Fruit fly (Drosophila melanogaster) whole organism, wandering third instar larva: Measurements from ENCODE around the gene SmD1.
A peak's percentile ranks its signal among the peaks of the same experiment; 100 is the strongest.

Experiments used
- CG9705 ChIP-seq: fragments of 200-800 bp; sonication (Bioruptor generic); optimal IDR thresholded peaks from 2 replicates; lab custom pipeline; 2018; ENCODE audit warnings: missing biosample characterization, mild to moderate bottlenecking, missing genetic modification characterization
- CrebA ChIP-seq: fragments of 200-800 bp; sonication (Bioruptor generic); optimal IDR thresholded peaks from 2 replicates; lab custom pipeline; 2016; ENCODE audit warnings: missing biosample characterization, mild to moderate bottlenecking, missing genetic modification characterization, borderline replicate concordance
- GATAd ChIP-seq: sonication (Bioruptor generic); optimal IDR thresholded peaks from 2 replicates; lab custom pipeline; 2016; ENCODE audit warnings: missing biosample characterization, missing genetic modification characterization
- HLH106 ChIP-seq: fragments of 200-800 bp; optimal IDR thresholded peaks from 3 replicates; lab custom pipeline; 2019; ENCODE audit warnings: missing biosample characterization, mild to moderate bottlenecking, missing genetic modification characterization, moderate library complexity
- Hnf4 ChIP-seq: fragments of 200-800 bp; sonication (Bioruptor generic); optimal IDR thresholded peaks from 2 replicates; lab custom pipeline; 2016; ENCODE audit warnings: missing biosample characterization, mild to moderate bottlenecking, missing genetic modification characterization
- Hr83 ChIP-seq: fragments of 200-300 bp; sonication (Bioruptor generic); optimal IDR thresholded peaks from 2 replicates; lab custom pipeline; 2016; ENCODE audit warnings: missing biosample characterization, mild to moderate bottlenecking, missing genetic modification characterization, moderate library complexity; ENCODE audit not compliant: poor library complexity, severe bottlenecking
- Jra ChIP-seq: sonication (Bioruptor generic); optimal IDR thresholded peaks from 2 replicates; lab custom pipeline; 2016; ENCODE audit warnings: missing biosample characterization, missing genetic modification characterization
- Mio ChIP-seq: sonication (Bioruptor generic); optimal IDR thresholded peaks from 2 replicates; lab custom pipeline; 2016; ENCODE audit warnings: missing biosample characterization, missing genetic modification characterization
- Myc ChIP-seq: fragments of >200 bp; optimal IDR thresholded peaks from 2 replicates; lab custom pipeline; 2017
- OdsH ChIP-seq: fragments of 200-800 bp; sonication (Bioruptor generic); optimal IDR thresholded peaks from 2 replicates; lab custom pipeline; 2016; ENCODE audit warnings: missing biosample characterization, mild to moderate bottlenecking, missing genetic modification characterization
- Rel ChIP-seq, 2 experiments: fragments of 200-800 bp; sonication (Bioruptor generic) in 1 of 2; optimal IDR thresholded peaks; 2 replicates in 1 of 2; 3 replicates in 1 of 2; lab custom pipeline; 2016 to 2019; ENCODE audit warnings: mild to moderate bottlenecking in 2 of 2, missing biosample characterization in 2 of 2, missing genetic modification characterization in 2 of 2, moderate library complexity in 1 of 2
- Sp1 ChIP-seq: fragments of 200-800 bp; sonication (Bioruptor generic); optimal IDR thresholded peaks from 3 replicates; lab custom pipeline; 2019; ENCODE audit warnings: missing biosample characterization, mild to moderate bottlenecking, missing genetic modification characterization, moderate library complexity
- Vsx2 ChIP-seq: fragments of 200-300, 225-300 bp; sonication (Bioruptor generic); optimal IDR thresholded peaks from 2 replicates; lab custom pipeline; 2018; ENCODE audit warnings: missing biosample characterization, missing genetic modification characterization; ENCODE audit not compliant: partially characterized antibody
- br ChIP-seq: fragments of 200-800 bp; sonication (Bioruptor generic); optimal IDR thresholded peaks from 2 replicates; lab custom pipeline; 2016; ENCODE audit warnings: missing biosample characterization, missing genetic modification characterization
- brk ChIP-seq: fragments of 200-800 bp; sonication (Bioruptor generic); optimal IDR thresholded peaks from 2 replicates; lab custom pipeline; 2016; ENCODE audit warnings: missing biosample characterization, mild to moderate bottlenecking, missing genetic modification characterization
- dl ChIP-seq, 2 experiments: fragments of 175-275, 200-275 bp in 1 of 2; fragments of 200-275 bp in 1 of 2; sonication (Bioruptor generic); optimal IDR thresholded peaks; lab custom pipeline; 2018; ENCODE audit warnings: mild to moderate bottlenecking in 2 of 2, missing biosample characterization in 2 of 2, missing genetic modification characterization in 2 of 2, moderate library complexity in 2 of 2; ENCODE audit not compliant: partially characterized antibody in 2 of 2, insufficient read depth in 1 of 2
- dmrt93B ChIP-seq: fragments of 200-800 bp; sonication (Bioruptor generic); optimal IDR thresholded peaks from 2 replicates; lab custom pipeline; 2018; ENCODE audit warnings: missing biosample characterization, mild to moderate bottlenecking, missing genetic modification characterization
- dsf ChIP-seq: sonication (Bioruptor generic); optimal IDR thresholded peaks from 2 replicates; lab custom pipeline; 2016; ENCODE audit warnings: missing biosample characterization, missing genetic modification characterization, borderline replicate concordance
- ey ChIP-seq: fragments of 200-800 bp; sonication (Bioruptor generic); optimal IDR thresholded peaks from 2 replicates; lab custom pipeline; 2016; ENCODE audit warnings: missing biosample characterization, missing genetic modification characterization
- foxo ChIP-seq, 2 experiments: fragments of 200-800 bp; sonication (Bioruptor generic); optimal IDR thresholded peaks; 2 replicates in 1 of 2; 3 replicates in 1 of 2; lab custom pipeline; 2016 to 2017; ENCODE audit warnings: missing biosample characterization in 2 of 2, missing genetic modification characterization in 2 of 2
- fru ChIP-seq: fragments of 200-800 bp; sonication (Bioruptor generic); optimal IDR thresholded peaks from 3 replicates; lab custom pipeline; 2016; ENCODE audit warnings: missing biosample characterization, mild to moderate bottlenecking, missing genetic modification characterization
- h ChIP-seq: fragments of 200-800 bp; sonication (Bioruptor generic); optimal IDR thresholded peaks from 3 replicates; lab custom pipeline; 2016; ENCODE audit warnings: missing biosample characterization, mild to moderate bottlenecking, missing genetic modification characterization
- lola ChIP-seq: fragments of >200 bp; optimal IDR thresholded peaks from 2 replicates; lab custom pipeline; 2017; ENCODE audit warnings: missing biosample characterization, missing genetic modification characterization
- pan ChIP-seq: fragments of >200 bp; optimal IDR thresholded peaks from 2 replicates; lab custom pipeline; 2017
- psq ChIP-seq: fragments of 200-800 bp; sonication (Bioruptor generic); optimal IDR thresholded peaks from 3 replicates; lab custom pipeline; 2017; ENCODE audit warnings: missing biosample characterization, mild to moderate bottlenecking, missing genetic modification characterization, moderate library complexity
- sage ChIP-seq: fragments of 200-800 bp; sonication (Bioruptor generic); optimal IDR thresholded peaks from 2 replicates; lab custom pipeline; 2016; ENCODE audit warnings: missing biosample characterization, mild to moderate bottlenecking, missing genetic modification characterization
- sv ChIP-seq: fragments of 200-800 bp; sonication (Bioruptor generic); optimal IDR thresholded peaks from 3 replicates; lab custom pipeline; 2016; ENCODE audit warnings: missing biosample characterization, missing genetic modification characterization
- tai ChIP-seq: sonication (Bioruptor generic); optimal IDR thresholded peaks from 2 replicates; lab custom pipeline; 2016; ENCODE audit warnings: missing biosample characterization, missing genetic modification characterization
- woc ChIP-seq: sonication (Bioruptor generic); optimal IDR thresholded peaks from 2 replicates; lab custom pipeline; 2016; ENCODE audit warnings: missing biosample characterization, mild to moderate bottlenecking, missing genetic modification characterization

The SmD1 gene

dm6 chr3L:12746241-12746640 lies 11.8 kb upstream of the SmD1 start:
- TF ChIP-seq Sp1 (GFP tag; lab: Kevin White, UChicago) (no peak), OdsH (GFP tag; lab: Kevin White, UChicago) (no peak), foxo (GFP tag; optimal IDR thresholded peaks at IDR 0.05; lab: Kevin White, UChicago) (no peak), br (no peak), HLH106 (no peak), ey (GFP tag; lab: Kevin White, UChicago) (no peak), tai (GFP tag; lab: Kevin White, UChicago) (no peak), Hr83 (GFP tag; lab: Kevin White, UChicago) (no peak), GATAd (GFP tag; lab: Kevin White, UChicago) (no peak), CrebA (GFP tag; lab: Kevin White, UChicago) (no peak), woc (no peak), Vsx2 (GFP tag; lab: Kevin White, UChicago) (no peak), h (no peak), dmrt93B (GFP tag; lab: Kevin White, UChicago) (no peak), Myc (lab: Kevin White, UChicago) (no peak), CG9705 (GFP tag; lab: Kevin White, UChicago) (no peak), brk (GFP tag; lab: Kevin White, UChicago) (no peak), Mio (GFP tag; lab: Kevin White, UChicago) (no peak)

dm6 chr3L:12745121-12745770 lies 10.8 kb upstream of the SmD1 start, which contains the start of gene CG32109:
Gene CG32109, plus strand, starts transcription at chr3L:12745344.
- TF ChIP-seq foxo (GFP tag; optimal IDR thresholded peaks at IDR 0.05; lab: Kevin White, UChicago) = no peak
- peak; percentile 26 for TF ChIP-seq sage (GFP tag; lab: Kevin White, UChicago)
- no peak for TF ChIP-seq Rel (GFP tag; optimal IDR thresholded peaks at IDR 0.05; lab: Kevin White, UChicago)
- no peak for TF ChIP-seq Rel (tag; optimal IDR thresholded peaks at IDR 0.05; lab: Kevin White, UChicago)
- no peak for TF ChIP-seq dsf (GFP tag; lab: Kevin White, UChicago)
- TF ChIP-seq, all 38 proteins: peak for 1

DNA sequence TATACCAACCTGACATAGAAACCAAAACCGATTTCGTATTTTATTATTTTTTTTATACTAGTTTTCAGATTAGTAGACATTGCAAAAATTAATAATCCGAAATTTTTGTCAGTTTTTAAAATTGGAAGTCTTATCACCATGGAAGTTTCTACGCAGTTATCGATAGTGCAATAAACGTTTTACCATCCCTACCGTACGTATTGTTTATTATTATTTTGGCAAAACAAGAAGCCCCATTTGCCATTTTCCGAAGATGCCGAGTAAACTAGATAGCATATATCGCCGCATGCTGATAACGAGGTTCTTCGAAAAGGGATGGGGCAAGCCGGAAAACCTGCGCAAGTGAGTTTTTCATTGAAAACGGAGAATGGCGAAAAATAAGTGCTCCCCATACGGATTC lies 7.2 kb upstream of the SmD1 start, which contains the start of gene CG32112:
CG32112 (plus strand) TSS at position 111 of the 400 bp plus-strand sequence.
- TF ChIP-seq GATAd (GFP tag; lab: Kevin White, UChicago) = no peak
- TF ChIP-seq dl (GFP tag; optimal IDR thresholded peaks at IDR 0.05; lab: Kevin White, UChicago; ENCODE audit: insufficient read depth in 1 of 2, partially characterized antibody in 2 of 2) = no peak
- peak; percentile 5 for TF ChIP-seq psq
- TF ChIP-seq brk (GFP tag; lab: Kevin White, UChicago) = peak; percentile 46
- TF ChIP-seq Myc (lab: Kevin White, UChicago) = no peak
- peak; percentile 56 for TF ChIP-seq Hnf4 (GFP tag; lab: Kevin White, UChicago)
- peak; percentile 13 for TF ChIP-seq OdsH (GFP tag; lab: Kevin White, UChicago)
- peak; percentile 54 for TF ChIP-seq Jra (GFP tag; lab: Kevin White, UChicago)
- TF ChIP-seq tai (GFP tag; lab: Kevin White, UChicago) = peak; percentile 50
- no peak for TF ChIP-seq pan (lab: Kevin White, UChicago)
- peak; percentile 1 for TF ChIP-seq dsf (GFP tag; lab: Kevin White, UChicago)

DNA sequence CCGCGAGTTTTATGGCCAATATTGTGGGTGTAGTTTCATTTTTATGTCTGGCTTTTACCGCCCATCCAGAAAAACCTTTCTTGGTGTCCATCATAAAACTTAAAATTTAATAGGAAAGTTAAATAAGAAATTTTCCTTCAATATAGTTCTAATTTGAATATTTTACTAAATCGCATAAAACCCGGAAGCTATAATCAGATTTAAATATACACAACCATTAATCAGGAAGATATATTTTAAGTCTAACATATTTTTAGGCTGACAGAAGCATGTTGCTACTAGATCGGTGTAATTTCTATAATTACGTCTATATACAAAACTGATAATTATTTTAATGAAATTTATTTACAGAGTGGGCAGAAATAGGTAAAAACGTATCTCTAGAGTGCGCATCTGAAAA lies 1.3 kb upstream of the SmD1 start:
- TF ChIP-seq Myc (lab: Kevin White, UChicago) (no peak), sv (GFP tag; lab: Kevin White, UChicago) (no peak), lola (GFP tag; lab: Kevin White, UChicago) (no peak), Hr83 (GFP tag; lab: Kevin White, UChicago) (no peak), Hnf4 (GFP tag; lab: Kevin White, UChicago) (no peak), CG9705 (GFP tag; lab: Kevin White, UChicago) (no peak), fru (GFP tag; lab: Kevin White, UChicago) (no peak), Vsx2 (GFP tag; lab: Kevin White, UChicago) (no peak)

DNA sequence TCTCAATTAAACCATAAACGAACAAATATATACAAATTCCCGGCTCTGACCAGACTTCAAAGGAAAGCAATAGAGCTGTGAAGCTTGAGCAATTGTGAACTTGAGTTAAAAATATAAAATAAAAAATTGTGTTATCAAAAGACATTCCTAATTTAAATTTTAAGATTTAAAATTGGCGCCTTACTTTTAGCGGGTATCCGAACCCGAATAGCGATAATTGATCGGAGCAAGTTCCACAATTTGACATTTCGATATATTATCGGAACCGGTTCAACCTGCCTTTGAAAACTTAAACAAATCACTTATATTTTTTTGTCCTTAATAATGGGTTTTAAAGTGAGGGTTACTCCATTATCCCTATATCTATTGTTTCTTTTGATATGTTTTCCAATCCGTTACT lies 1.7 kb downstream of the SmD1 start:
- TF ChIP-seq Vsx2 (GFP tag; lab: Kevin White, UChicago) = peak; percentile 5
- no peak for TF ChIP-seq Myc (lab: Kevin White, UChicago)
- no peak for TF ChIP-seq OdsH (GFP tag; lab: Kevin White, UChicago)
